Fruit fly (Drosophila melanogaster) whole organism, embryonic: Measurements from ENCODE around the gene CG2772.
A peak's percentile ranks its signal among the peaks of the same experiment; 100 is the strongest.

Experiments used
- B-H2 ChIP-seq: fragments of 200-800 bp; sonication (Bioruptor generic); optimal IDR thresholded peaks from 2 replicates; lab custom pipeline; 2018; ENCODE audit warnings: missing biosample characterization, mild to moderate bottlenecking, missing genetic modification characterization
- BEAF-32 ChIP-seq: fragments of 200-800 bp; sonication (Bioruptor generic); optimal IDR thresholded peaks from 3 replicates; lab custom pipeline; 2017; ENCODE audit warnings: missing biosample characterization, missing genetic modification characterization, mild to moderate bottlenecking, moderate library complexity, missing genetic modification reagents
- BtbVII ChIP-seq: fragments of 200-800 bp; sonication (Bioruptor generic); optimal IDR thresholded peaks from 3 replicates; lab custom pipeline; 2017; ENCODE audit warnings: missing biosample characterization, mild to moderate bottlenecking, missing genetic modification characterization
- CG10979 ChIP-seq: fragments of 200-800 bp; sonication (Bioruptor generic); optimal IDR thresholded peaks from 2 replicates; lab custom pipeline; 2018; ENCODE audit warnings: missing biosample characterization, mild to moderate bottlenecking, missing genetic modification characterization, moderate library complexity
- CG11723 ChIP-seq: fragments of 200-800 bp; sonication (Bioruptor generic); optimal IDR thresholded peaks from 2 replicates; lab custom pipeline; 2017; ENCODE audit warnings: missing biosample characterization, mild to moderate bottlenecking, missing genetic modification characterization
- CG12104 ChIP-seq: fragments of 200-800 bp; sonication (Bioruptor generic); optimal IDR thresholded peaks from 3 replicates; lab custom pipeline; 2016; ENCODE audit warnings: missing biosample characterization, missing genetic modification characterization
- CG13894 ChIP-seq: fragments of 200-800 bp; sonication (Bioruptor generic); optimal IDR thresholded peaks from 3 replicates; lab custom pipeline; 2018; ENCODE audit warnings: missing biosample characterization, mild to moderate bottlenecking, missing genetic modification characterization, moderate library complexity
- CG14860 ChIP-seq: fragments of 200-800 bp; sonication (Bioruptor generic); IDR thresholded peaks from 3 replicates; pipeline ENCODE4 v1.3.6; 2022; ENCODE audit warnings: missing biosample characterization, missing genetic modification characterization; ENCODE audit not compliant: partially characterized antibody
- CG15696 ChIP-seq: fragments of 200-800 bp; sonication (Bioruptor generic); optimal IDR thresholded peaks from 2 replicates; lab custom pipeline; 2019; ENCODE audit warnings: missing biosample characterization, mild to moderate bottlenecking, missing genetic modification characterization, moderate library complexity
- CG17829 ChIP-seq: fragments of 200-800 bp; optimal IDR thresholded peaks from 2 replicates; lab custom pipeline; 2019; ENCODE audit warnings: missing biosample characterization, mild to moderate bottlenecking, missing genetic modification characterization, moderate library complexity
- CG1792 ChIP-seq: fragments of 200-800 bp; sonication (Bioruptor generic); optimal IDR thresholded peaks from 2 replicates; lab custom pipeline; 2016; ENCODE audit warnings: missing biosample characterization, missing genetic modification characterization
- CG18262 ChIP-seq: fragments of 200-800 bp; optimal IDR thresholded peaks from 3 replicates; lab custom pipeline; 2019; ENCODE audit warnings: missing biosample characterization, mild to moderate bottlenecking, missing genetic modification characterization, moderate library complexity
- CG18599 ChIP-seq: fragments of 200-800 bp; sonication (Bioruptor generic); optimal IDR thresholded peaks from 3 replicates; lab custom pipeline; 2017; ENCODE audit warnings: missing biosample characterization, missing genetic modification characterization, mild to moderate bottlenecking, moderate library complexity, missing genetic modification reagents
- CG2116 ChIP-seq: fragments of 200-800 bp; sonication (Bioruptor generic); optimal IDR thresholded peaks from 3 replicates; lab custom pipeline; 2018; ENCODE audit warnings: missing biosample characterization, mild to moderate bottlenecking, missing genetic modification characterization
- CG2202 ChIP-seq: fragments of 200-800 bp; sonication (Bioruptor generic); optimal IDR thresholded peaks from 2 replicates; lab custom pipeline; 2018; ENCODE audit warnings: missing biosample characterization, mild to moderate bottlenecking, missing genetic modification characterization
- CG31441 ChIP-seq: fragments of 200-800 bp; sonication (Bioruptor generic); IDR thresholded peaks from 2 replicates; pipeline ENCODE4 v1.3.6; 2022; ENCODE audit warnings: missing biosample characterization, missing genetic modification characterization
- CG33213 ChIP-seq: fragments of 200-800 bp; sonication (Bioruptor generic); optimal IDR thresholded peaks from 3 replicates; lab custom pipeline; 2016; ENCODE audit warnings: missing biosample characterization, missing genetic modification characterization
- CG3726 ChIP-seq: fragments of 200-800 bp; sonication (Bioruptor generic); IDR thresholded peaks from 3 replicates; pipeline ENCODE4, ENCODE4 v1.3.6; 2022; ENCODE audit warnings: missing biosample characterization, missing genetic modification characterization
- CG4282 ChIP-seq: fragments of 200-800 bp; sonication (Bioruptor generic); optimal IDR thresholded peaks from 2 replicates; lab custom pipeline; 2016; ENCODE audit warnings: missing biosample characterization, missing genetic modification characterization
- CG4360 ChIP-seq: fragments of 200-800 bp; sonication (Bioruptor generic); IDR thresholded peaks from 2 replicates; pipeline ENCODE4 v1.3.6; 2022; ENCODE audit warnings: missing biosample characterization, missing genetic modification characterization
- CG4707 ChIP-seq: fragments of 200-800 bp; sonication (Bioruptor generic); optimal IDR thresholded peaks from 2 replicates; lab custom pipeline; 2018; ENCODE audit warnings: missing biosample characterization, mild to moderate bottlenecking, missing genetic modification characterization, moderate library complexity
- CG6175 ChIP-seq: fragments of 200-800 bp; sonication (Bioruptor generic); IDR thresholded peaks from 3 replicates; pipeline ENCODE4 v1.3.6; 2022; ENCODE audit warnings: missing biosample characterization, missing genetic modification characterization
- CG6791 ChIP-seq: fragments of 200-800 bp; sonication (Bioruptor generic); IDR thresholded peaks from 3 replicates; pipeline ENCODE4 v1.3.6; 2022; ENCODE audit warnings: missing biosample characterization, missing genetic modification characterization; ENCODE audit not compliant: partially characterized antibody
- CG7372 ChIP-seq: fragments of 200-800 bp; sonication (Bioruptor generic); IDR thresholded peaks from 2 replicates; pipeline ENCODE4 v1.3.6; 2022; ENCODE audit warnings: missing biosample characterization, missing genetic modification characterization
- CG7987 ChIP-seq: fragments of 200-800 bp; sonication (Bioruptor generic); optimal IDR thresholded peaks from 2 replicates; lab custom pipeline; 2018; ENCODE audit warnings: missing biosample characterization, mild to moderate bottlenecking, missing genetic modification characterization, moderate library complexity
- Chrac-16 ChIP-seq: fragments of 200-800 bp; sonication (Bioruptor generic); optimal IDR thresholded peaks from 3 replicates; lab custom pipeline; 2016; ENCODE audit warnings: missing biosample characterization, missing genetic modification characterization
- HLH4C ChIP-seq: fragments of 200-800 bp; sonication (Bioruptor generic); IDR thresholded peaks from 3 replicates; pipeline ENCODE4 v1.3.6; 2022; ENCODE audit warnings: missing biosample characterization, missing genetic modification characterization; ENCODE audit not compliant: partially characterized antibody
- Hand ChIP-seq: fragments of 200-800 bp; sonication (Bioruptor generic); optimal IDR thresholded peaks from 2 replicates; lab custom pipeline; 2017; ENCODE audit warnings: mild to moderate bottlenecking, missing biosample characterization, missing genetic modification reagents, missing genetic modification characterization
- Mes4 ChIP-seq: fragments of 200-800 bp; sonication (Bioruptor generic); optimal IDR thresholded peaks from 2 replicates; lab custom pipeline; 2016; ENCODE audit warnings: missing biosample characterization, missing genetic modification characterization
- Tbp ChIP-seq: fragments of >200 bp; optimal IDR thresholded peaks from 2 replicates; lab custom pipeline; 2018; ENCODE audit warnings: missing biosample characterization, missing genetic modification characterization
- YL-1 ChIP-seq: fragments of 200-800 bp; sonication (Bioruptor generic); optimal IDR thresholded peaks from 3 replicates; lab custom pipeline; 2017; ENCODE audit warnings: missing biosample characterization, mild to moderate bottlenecking, missing genetic modification characterization
- btn ChIP-seq: fragments of 200-800 bp; sonication (Bioruptor generic); optimal IDR thresholded peaks from 2 replicates; lab custom pipeline; 2016; ENCODE audit warnings: missing biosample characterization, missing genetic modification characterization
- cas ChIP-seq: fragments of 200-800 bp; sonication (Bioruptor generic); IDR thresholded peaks from 2 replicates; pipeline ENCODE4 v1.3.6; 2022; ENCODE audit warnings: missing biosample characterization, missing genetic modification characterization
- cg ChIP-seq: fragments of 200-800 bp; sonication (Bioruptor generic); optimal IDR thresholded peaks from 3 replicates; lab custom pipeline; 2019; ENCODE audit warnings: missing biosample characterization, mild to moderate bottlenecking, missing genetic modification characterization, moderate library complexity
- disco-r ChIP-seq: fragments of 200-800 bp; sonication (Bioruptor generic); optimal IDR thresholded peaks from 2 replicates; lab custom pipeline; 2016; ENCODE audit warnings: missing biosample characterization, missing genetic modification characterization
- gfzf ChIP-seq: fragments of 200-800 bp; sonication (Bioruptor generic); optimal IDR thresholded peaks from 2 replicates; lab custom pipeline; 2016; ENCODE audit warnings: missing biosample characterization, mild to moderate bottlenecking, missing genetic modification characterization, moderate library complexity
- ind ChIP-seq: fragments of 200-800 bp; sonication (Bioruptor generic); optimal IDR thresholded peaks from 3 replicates; lab custom pipeline; 2016; ENCODE audit warnings: missing biosample characterization, missing genetic modification characterization
- maf-S ChIP-seq: fragments of 200-800 bp; sonication (Bioruptor generic); optimal IDR thresholded peaks from 2 replicates; lab custom pipeline; 2016; ENCODE audit warnings: missing biosample characterization, missing genetic modification characterization
- mam ChIP-seq: fragments of 200-800 bp; sonication (Bioruptor generic); optimal IDR thresholded peaks from 3 replicates; lab custom pipeline; 2016; ENCODE audit warnings: missing biosample characterization, missing genetic modification characterization
- nerfin-1 ChIP-seq: fragments of 200-800 bp; sonication (Bioruptor generic); optimal IDR thresholded peaks from 3 replicates; lab custom pipeline; 2019; ENCODE audit warnings: missing biosample characterization, mild to moderate bottlenecking, missing genetic modification characterization, moderate library complexity
- otp ChIP-seq: fragments of 200-800 bp; sonication (Bioruptor generic); IDR thresholded peaks from 3 replicates; pipeline ENCODE4, ENCODE4 v1.3.6; 2022; ENCODE audit warnings: missing biosample characterization, missing genetic modification characterization
- pnt ChIP-seq: fragments of 200-800 bp; sonication (Bioruptor generic); optimal IDR thresholded peaks from 3 replicates; lab custom pipeline; 2016; ENCODE audit warnings: missing biosample characterization, missing genetic modification characterization
- pum ChIP-seq: fragments of 200-800 bp; sonication (Bioruptor generic); optimal IDR thresholded peaks from 2 replicates; lab custom pipeline; 2016; ENCODE audit warnings: missing biosample characterization, missing genetic modification characterization
- repo ChIP-seq: fragments of 200-800 bp; sonication (Bioruptor generic); optimal IDR thresholded peaks from 2 replicates; lab custom pipeline; 2016; ENCODE audit warnings: missing biosample characterization, missing genetic modification characterization
- rib ChIP-seq: fragments of 200-800 bp; sonication (Bioruptor generic); IDR thresholded peaks from 2 replicates; pipeline ENCODE4 v1.3.6; 2022; ENCODE audit warnings: missing biosample characterization, missing genetic modification characterization
- sens ChIP-seq: fragments of 200-800 bp; sonication (Bioruptor generic); peaks from one replicate; lab custom pipeline; 2016; ENCODE audit warnings: missing biosample characterization, missing genetic modification characterization
- slou ChIP-seq: fragments of 200-800 bp; sonication (Bioruptor generic); optimal IDR thresholded peaks from 3 replicates; lab custom pipeline; 2016; ENCODE audit warnings: missing biosample characterization, missing genetic modification characterization
- so ChIP-seq: fragments of 200-800 bp; sonication (Bioruptor generic); IDR thresholded peaks from 3 replicates; pipeline ENCODE4 v1.3.6; 2022; ENCODE audit warnings: missing biosample characterization, missing genetic modification characterization
- sqz ChIP-seq: fragments of 200-800 bp; sonication (Bioruptor generic); optimal IDR thresholded peaks from 3 replicates; lab custom pipeline; 2018; ENCODE audit warnings: missing biosample characterization, mild to moderate bottlenecking, missing genetic modification characterization
- sr ChIP-seq: fragments of 200-800 bp; sonication (Bioruptor generic); IDR thresholded peaks from 3 replicates; pipeline ENCODE4 v1.3.6; 2022; ENCODE audit warnings: missing biosample characterization, missing genetic modification characterization
- sug ChIP-seq: fragments of 200-800 bp; optimal IDR thresholded peaks from 2 replicates; lab custom pipeline; 2019; ENCODE audit warnings: missing biosample characterization, mild to moderate bottlenecking, missing genetic modification characterization, moderate library complexity

CG2772 gene

DNA sequence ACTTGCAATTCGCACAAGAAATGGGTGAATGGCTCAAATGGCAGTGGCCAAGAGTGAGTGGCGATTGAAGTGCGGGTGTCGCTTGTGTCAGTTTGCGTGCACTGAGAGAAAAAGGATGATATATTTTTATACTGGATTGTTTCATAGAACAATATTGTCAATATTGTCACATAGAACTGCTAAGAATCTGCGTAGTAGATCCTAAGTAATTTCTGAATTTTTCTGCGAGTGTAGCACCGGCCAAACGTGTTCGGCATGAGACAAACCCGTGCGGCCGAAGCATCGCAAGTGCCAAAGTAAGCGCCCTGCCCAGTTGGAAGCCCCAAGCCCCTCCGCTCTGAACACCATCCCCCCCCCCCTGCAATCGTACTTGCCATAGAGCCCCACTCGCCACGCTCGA, 5.5 kb upstream of the CG2772 start (continued):
- TF ChIP-seq CG6791 (GFP tag; lab: Robert Waterston, UW) (no peak), so (GFP tag; lab: Robert Waterston, UW) (peak; percentile 74; the same call in 2 of the 3 replicates), ind (peak; percentile 77), CG4707 (GFP tag; lab: Kevin White, UChicago) (no peak), rib (GFP tag; lab: Robert Waterston, UW) (no peak), otp (GFP tag; lab: Robert Waterston, UW) (peak; percentile 80), CG18599 (GFP tag; lab: Kevin White, UChicago) (peak; percentile 72), CG31441 (GFP tag; lab: Robert Waterston, UW) (peak; percentile 74), slou (GFP tag; lab: Kevin White, UChicago) (no peak), sr (GFP tag; lab: Robert Waterston, UW) (peak; percentile 51; the same call in 1 of the 3 replicates), cg (GFP tag; lab: Kevin White, UChicago) (no peak), btn (GFP tag; lab: Kevin White, UChicago) (no peak), Hand (GFP tag; lab: Kevin White, UChicago) (no peak), Mes4 (GFP tag; lab: Kevin White, UChicago) (peak; percentile 28), BtbVII (GFP tag; lab: Kevin White, UChicago) (peak; percentile 52), CG17829 (tag; lab: Kevin White, UChicago) (peak; percentile 65), sug (tag; lab: Kevin White, UChicago) (no peak), CG6175 (GFP tag; lab: Robert Waterston, UW) (peak; percentile 42; the same call in 2 of the 3 replicates), CG4360 (GFP tag; lab: Robert Waterston, UW) (peak; percentile 53; the same call in 1 of the 2 replicates), CG11723 (GFP tag; lab: Kevin White, UChicago) (peak; percentile 35), CG10979 (tag; lab: Kevin White, UChicago) (peak; percentile 74), sens (peak; percentile 88), CG15696 (tag; lab: Kevin White, UChicago) (no peak), BEAF-32 (no peak), HLH4C (GFP tag; lab: Robert Waterston, UW) (no peak), sqz (GFP tag; lab: Kevin White, UChicago) (no peak), CG7987 (peak; percentile 9), repo (GFP tag; lab: Kevin White, UChicago) (peak; percentile 2), Tbp (no peak), CG2202 (peak; percentile 10), nerfin-1 (peak; percentile 47), CG4282 (GFP tag; lab: Kevin White, UChicago) (no peak), cas (GFP tag; lab: Robert Waterston, UW) (peak; percentile 73), CG14860 (GFP tag; lab: Robert Waterston, UW) (no peak), pum (GFP tag; lab: Kevin White, UChicago) (peak; percentile 36), CG7372 (peak; percentile 70), CG12104 (GFP tag; lab: Kevin White, UChicago) (no peak), gfzf (GFP tag; lab: Kevin White, UChicago) (no peak), CG13894 (tag; lab: Kevin White, UChicago) (no peak), pnt (peak; percentile 29), CG1792 (GFP tag; lab: Kevin White, UChicago) (no peak), CG18262 (peak; percentile 65), CG33213 (GFP tag; lab: Kevin White, UChicago) (no peak), CG3726 (GFP tag; lab: Robert Waterston, UW) (peak; percentile 79; the same call in 1 of the 3 replicates), Chrac-16 (GFP tag; lab: Kevin White, UChicago) (peak; percentile 59), YL-1 (GFP tag; lab: Kevin White, UChicago) (no peak), maf-S (GFP tag; lab: Kevin White, UChicago) (peak; percentile 35), CG2116 (no peak), B-H2 (GFP tag; lab: Kevin White, UChicago) (no peak), mam (peak; percentile 27), disco-r (GFP tag; lab: Kevin White, UChicago) (peak; percentile 38)
